Fruit fly (Drosophila melanogaster) whole organism, wandering third instar larva: ENCODE measurements around the gene Or33a.
A peak's percentile ranks its signal among the peaks of the same experiment; 100 is the strongest.

Experiments
- Abd-B ChIP-seq: fragments of >200 bp; optimal IDR thresholded peaks from 2 replicates; lab custom pipeline; 2017; ENCODE audit warnings: missing biosample characterization, missing genetic modification characterization
- CG32264 ChIP-seq: fragments of 200-800 bp; sonication (Bioruptor generic); optimal IDR thresholded peaks from 2 replicates; lab custom pipeline; 2016; ENCODE audit warnings: missing biosample characterization, missing genetic modification characterization
- CG9705 ChIP-seq: fragments of 200-800 bp; sonication (Bioruptor generic); optimal IDR thresholded peaks from 2 replicates; lab custom pipeline; 2018; ENCODE audit warnings: missing biosample characterization, mild to moderate bottlenecking, missing genetic modification characterization
- CrebA ChIP-seq: fragments of 200-800 bp; sonication (Bioruptor generic); optimal IDR thresholded peaks from 2 replicates; lab custom pipeline; 2016; ENCODE audit warnings: missing biosample characterization, mild to moderate bottlenecking, missing genetic modification characterization, borderline replicate concordance
- Dfd ChIP-seq: fragments of >200 bp; optimal IDR thresholded peaks from 2 replicates; lab custom pipeline; 2017; ENCODE audit warnings: missing biosample characterization, missing genetic modification characterization
- GATAd ChIP-seq: sonication (Bioruptor generic); optimal IDR thresholded peaks from 2 replicates; lab custom pipeline; 2016; ENCODE audit warnings: missing biosample characterization, missing genetic modification characterization
- HLH106 ChIP-seq: fragments of 200-800 bp; optimal IDR thresholded peaks from 3 replicates; lab custom pipeline; 2019; ENCODE audit warnings: missing biosample characterization, mild to moderate bottlenecking, missing genetic modification characterization, moderate library complexity
- Hnf4 ChIP-seq: fragments of 200-800 bp; sonication (Bioruptor generic); optimal IDR thresholded peaks from 2 replicates; lab custom pipeline; 2016; ENCODE audit warnings: missing biosample characterization, mild to moderate bottlenecking, missing genetic modification characterization
- Hr78 ChIP-seq: fragments of >200 bp; optimal IDR thresholded peaks from 2 replicates; lab custom pipeline; 2017; ENCODE audit warnings: missing biosample characterization, missing genetic modification characterization
- Hr83 ChIP-seq: fragments of 200-300 bp; sonication (Bioruptor generic); optimal IDR thresholded peaks from 2 replicates; lab custom pipeline; 2016; ENCODE audit warnings: missing biosample characterization, mild to moderate bottlenecking, missing genetic modification characterization, moderate library complexity; ENCODE audit not compliant: poor library complexity, severe bottlenecking
- Jra ChIP-seq: sonication (Bioruptor generic); optimal IDR thresholded peaks from 2 replicates; lab custom pipeline; 2016; ENCODE audit warnings: missing biosample characterization, missing genetic modification characterization
- Myc ChIP-seq: fragments of >200 bp; optimal IDR thresholded peaks from 2 replicates; lab custom pipeline; 2017
- N ChIP-seq: fragments of >200 bp; optimal IDR thresholded peaks from 2 replicates; lab custom pipeline; 2018; ENCODE audit warnings: missing biosample characterization, missing external identifiers, missing genetic modification characterization
- OdsH ChIP-seq: fragments of 200-800 bp; sonication (Bioruptor generic); optimal IDR thresholded peaks from 2 replicates; lab custom pipeline; 2016; ENCODE audit warnings: missing biosample characterization, mild to moderate bottlenecking, missing genetic modification characterization
- Rel ChIP-seq, 2 experiments: fragments of 200-800 bp; sonication (Bioruptor generic) in 1 of 2; optimal IDR thresholded peaks; 2 replicates in 1 of 2; 3 replicates in 1 of 2; lab custom pipeline; 2016 to 2019; ENCODE audit warnings: mild to moderate bottlenecking in 2 of 2, missing biosample characterization in 2 of 2, missing genetic modification characterization in 2 of 2, moderate library complexity in 1 of 2
- Sp1 ChIP-seq: fragments of 200-800 bp; sonication (Bioruptor generic); optimal IDR thresholded peaks from 3 replicates; lab custom pipeline; 2019; ENCODE audit warnings: missing biosample characterization, mild to moderate bottlenecking, missing genetic modification characterization, moderate library complexity
- Vsx2 ChIP-seq: fragments of 200-300, 225-300 bp; sonication (Bioruptor generic); optimal IDR thresholded peaks from 2 replicates; lab custom pipeline; 2018; ENCODE audit warnings: missing biosample characterization, missing genetic modification characterization; ENCODE audit not compliant: partially characterized antibody
- brk ChIP-seq: fragments of 200-800 bp; sonication (Bioruptor generic); optimal IDR thresholded peaks from 2 replicates; lab custom pipeline; 2016; ENCODE audit warnings: missing biosample characterization, mild to moderate bottlenecking, missing genetic modification characterization
- dl ChIP-seq, 2 experiments: fragments of 175-275, 200-275 bp in 1 of 2; fragments of 200-275 bp in 1 of 2; sonication (Bioruptor generic); optimal IDR thresholded peaks; lab custom pipeline; 2018; ENCODE audit warnings: mild to moderate bottlenecking in 2 of 2, missing biosample characterization in 2 of 2, missing genetic modification characterization in 2 of 2, moderate library complexity in 2 of 2; ENCODE audit not compliant: partially characterized antibody in 2 of 2, insufficient read depth in 1 of 2
- dmrt93B ChIP-seq: fragments of 200-800 bp; sonication (Bioruptor generic); optimal IDR thresholded peaks from 2 replicates; lab custom pipeline; 2018; ENCODE audit warnings: missing biosample characterization, mild to moderate bottlenecking, missing genetic modification characterization
- ey ChIP-seq: fragments of 200-800 bp; sonication (Bioruptor generic); optimal IDR thresholded peaks from 2 replicates; lab custom pipeline; 2016; ENCODE audit warnings: missing biosample characterization, missing genetic modification characterization
- foxo ChIP-seq, 2 experiments: fragments of 200-800 bp; sonication (Bioruptor generic); optimal IDR thresholded peaks; 2 replicates in 1 of 2; 3 replicates in 1 of 2; lab custom pipeline; 2016 to 2017; ENCODE audit warnings: missing biosample characterization in 2 of 2, missing genetic modification characterization in 2 of 2
- fru ChIP-seq: fragments of 200-800 bp; sonication (Bioruptor generic); optimal IDR thresholded peaks from 3 replicates; lab custom pipeline; 2016; ENCODE audit warnings: missing biosample characterization, mild to moderate bottlenecking, missing genetic modification characterization
- h ChIP-seq: fragments of 200-800 bp; sonication (Bioruptor generic); optimal IDR thresholded peaks from 3 replicates; lab custom pipeline; 2016; ENCODE audit warnings: missing biosample characterization, mild to moderate bottlenecking, missing genetic modification characterization
- jim ChIP-seq: fragments of 175-275, 200-325 bp; sonication (Bioruptor generic); optimal IDR thresholded peaks from 2 replicates; lab custom pipeline; 2016; ENCODE audit warnings: missing biosample characterization, mild to moderate bottlenecking, missing genetic modification characterization
- pan ChIP-seq: fragments of >200 bp; optimal IDR thresholded peaks from 2 replicates; lab custom pipeline; 2017
- psq ChIP-seq: fragments of 200-800 bp; sonication (Bioruptor generic); optimal IDR thresholded peaks from 3 replicates; lab custom pipeline; 2017; ENCODE audit warnings: missing biosample characterization, mild to moderate bottlenecking, missing genetic modification characterization, moderate library complexity
- sv ChIP-seq: fragments of 200-800 bp; sonication (Bioruptor generic); optimal IDR thresholded peaks from 3 replicates; lab custom pipeline; 2016; ENCODE audit warnings: missing biosample characterization, missing genetic modification characterization
- tai ChIP-seq: sonication (Bioruptor generic); optimal IDR thresholded peaks from 2 replicates; lab custom pipeline; 2016; ENCODE audit warnings: missing biosample characterization, missing genetic modification characterization
- usp ChIP-seq: fragments of >200 bp; optimal IDR thresholded peaks from 2 replicates; lab custom pipeline; 2017; ENCODE audit warnings: missing biosample characterization, missing genetic modification characterization
- woc ChIP-seq: sonication (Bioruptor generic); optimal IDR thresholded peaks from 2 replicates; lab custom pipeline; 2016; ENCODE audit warnings: missing biosample characterization, mild to moderate bottlenecking, missing genetic modification characterization

Or33a gene

DNA sequence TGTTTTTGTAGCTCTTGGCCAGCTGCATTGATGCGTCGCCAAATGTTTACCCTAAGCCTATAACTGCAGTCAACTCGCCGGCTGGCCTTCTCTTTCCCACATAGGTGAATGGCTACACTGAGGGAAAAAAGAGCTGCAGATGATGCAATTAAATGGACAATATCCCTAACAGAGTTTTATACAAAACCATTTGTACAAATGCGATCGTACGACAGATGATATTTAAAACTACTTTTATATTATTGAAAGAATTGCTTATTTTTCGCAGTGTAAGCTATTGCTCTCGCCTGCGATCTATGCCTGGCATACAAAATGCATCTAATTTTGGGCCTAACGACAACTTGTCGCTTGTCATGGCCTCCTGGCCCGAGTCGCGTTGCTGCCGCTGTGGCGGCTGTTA is 15.6 kb downstream of the Or33a start (continued):
- TF ChIP-seq Abd-B (GFP tag; lab: Kevin White, UChicago) = no peak
- TF ChIP-seq brk = no peak
- no peak for TF ChIP-seq GATAd (GFP tag; lab: Kevin White, UChicago)
- TF ChIP-seq, all 38 proteins: peak for 5

DNA sequence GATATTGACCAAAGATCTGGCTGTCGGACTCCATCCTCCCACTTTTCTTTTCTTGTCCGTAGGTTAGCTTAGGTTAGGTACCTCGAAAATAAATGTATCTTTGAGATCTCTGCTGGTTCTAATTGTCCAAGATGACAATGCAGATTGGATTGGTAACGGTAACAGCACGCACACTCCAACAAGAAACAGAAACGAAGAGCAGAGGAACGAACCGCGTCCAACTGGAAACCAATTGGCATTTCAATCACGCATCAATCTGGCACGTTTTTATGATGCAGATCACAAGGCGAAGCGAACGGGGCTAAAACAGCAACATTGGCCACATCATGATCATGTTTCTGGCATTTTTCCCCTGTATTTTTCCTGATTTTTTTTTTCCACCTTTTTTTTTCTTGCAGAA is 21.5 kb downstream of the Or33a start:
- TF ChIP-seq ey (GFP tag; lab: Kevin White, UChicago) = no peak
- TF ChIP-seq, all 38 proteins: peak for 0

DNA sequence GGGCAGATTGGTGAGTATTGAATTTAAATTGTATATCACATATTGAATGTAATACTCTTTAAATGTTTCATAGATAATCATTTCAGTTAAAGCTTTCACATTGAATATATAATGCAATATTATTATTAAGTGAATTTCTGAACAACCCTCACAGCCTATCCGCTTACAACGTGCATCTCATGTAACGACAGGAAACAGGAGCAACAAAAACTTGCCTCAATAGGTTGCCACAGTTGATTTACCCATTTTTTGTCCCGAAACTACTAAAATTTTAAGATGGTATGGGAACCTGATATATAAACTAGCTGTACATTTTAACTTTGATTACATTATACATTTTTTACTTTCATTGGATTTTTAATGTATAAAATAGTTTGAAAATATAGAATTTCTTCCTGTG is 24.4 kb downstream of the Or33a start:
- TF ChIP-seq dmrt93B (GFP tag; lab: Kevin White, UChicago) (no peak), brk (no peak), pan (lab: Kevin White, UChicago) (no peak), GATAd (GFP tag; lab: Kevin White, UChicago) (no peak), dl (GFP tag; optimal IDR thresholded peaks at IDR 0.05; lab: Kevin White, UChicago; ENCODE audit: insufficient read depth in 1 of 2, partially characterized antibody in 2 of 2) (no peak), CG32264 (GFP tag; lab: Kevin White, UChicago) (no peak)

DNA sequence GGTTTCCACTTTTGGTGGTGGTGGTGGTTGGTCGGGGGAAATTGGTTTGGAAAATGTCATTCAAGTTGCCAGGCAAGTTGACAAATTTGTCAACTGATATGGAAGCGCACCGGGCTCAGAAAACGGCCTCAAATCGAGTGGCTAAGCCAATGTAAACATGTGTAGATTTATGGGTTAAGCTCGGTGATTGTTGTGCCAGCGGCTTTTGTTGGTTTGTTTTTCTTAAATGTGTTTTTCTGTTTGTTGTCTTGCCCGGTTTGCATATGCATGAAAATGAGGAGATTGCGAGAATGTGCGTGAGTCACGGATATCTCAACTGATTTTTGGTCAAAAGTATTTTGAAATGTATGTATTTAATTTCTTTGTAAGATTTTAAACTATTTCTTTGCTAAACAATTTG is 26.6 kb downstream of the Or33a start:
- TF ChIP-seq OdsH (no peak), Hr78 (GFP tag; lab: Kevin White, UChicago) (no peak), Hr83 (no peak), woc (GFP tag; lab: Kevin White, UChicago) (no peak), Rel (GFP tag; optimal IDR thresholded peaks at IDR 0.05; lab: Kevin White, UChicago) (no peak), Rel (tag; optimal IDR thresholded peaks at IDR 0.05; lab: Kevin White, UChicago) (no peak), Abd-B (GFP tag; lab: Kevin White, UChicago) (no peak), Jra (GFP tag; lab: Kevin White, UChicago) (no peak), jim (GFP tag; lab: Kevin White, UChicago) (no peak), foxo (GFP tag; optimal IDR thresholded peaks at IDR 0.05; lab: Kevin White, UChicago) (no peak), h (no peak), sv (GFP tag; lab: Kevin White, UChicago) (no peak)
- TF ChIP-seq, all 38 proteins: peak for 0

DNA sequence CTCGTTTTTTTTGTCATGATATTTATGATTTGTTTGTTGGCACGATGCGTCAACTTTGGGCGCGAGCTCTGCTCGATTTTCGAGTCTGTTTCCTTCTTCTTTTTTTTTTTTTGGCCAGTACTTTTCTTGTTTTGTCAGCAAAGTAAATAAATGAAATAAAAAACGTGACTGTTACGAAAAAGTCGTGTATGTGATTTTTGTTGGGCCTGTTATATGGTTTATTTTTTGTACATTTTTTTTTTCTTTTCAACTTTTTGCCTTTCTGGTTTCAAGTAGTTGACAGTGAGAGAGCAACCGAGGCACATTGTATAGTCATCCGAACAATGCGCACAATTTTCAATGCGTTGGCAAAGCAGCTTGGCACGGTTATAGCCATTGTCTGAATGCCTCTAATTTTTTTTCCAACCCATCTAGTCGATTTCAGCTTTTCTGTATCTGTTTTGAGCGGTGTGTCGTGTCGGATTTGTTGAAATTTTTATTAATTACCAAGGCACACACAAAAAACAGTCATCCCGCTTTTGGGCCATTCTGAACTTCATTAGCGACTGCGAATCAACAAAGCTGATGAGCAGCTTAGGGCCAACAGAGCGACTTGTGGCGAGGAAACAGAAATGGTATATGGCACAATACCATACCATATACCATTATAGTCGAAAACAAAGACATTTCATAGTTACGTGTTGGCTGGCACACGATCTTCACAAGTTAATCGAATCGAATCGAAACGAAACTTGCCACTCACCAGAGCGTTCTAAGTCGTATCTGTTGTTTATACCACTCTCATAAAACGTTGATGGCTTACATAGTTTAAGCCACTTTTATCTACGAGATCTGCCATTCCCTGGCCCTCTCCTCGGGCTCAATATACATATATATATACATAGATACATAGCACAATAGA is 29.4 kb downstream of the Or33a start:
- TF ChIP-seq N (GFP tag; lab: Kevin White, UChicago) (no peak), usp (GFP tag; lab: Kevin White, UChicago) (no peak), woc (GFP tag; lab: Kevin White, UChicago) (no peak), h (no peak), Myc (no peak), dmrt93B (GFP tag; lab: Kevin White, UChicago) (no peak), Jra (GFP tag; lab: Kevin White, UChicago) (no peak), tai (no peak), Dfd (no peak), GATAd (GFP tag; lab: Kevin White, UChicago) (no peak)
- TF ChIP-seq, all 38 proteins: peak for 0

DNA sequence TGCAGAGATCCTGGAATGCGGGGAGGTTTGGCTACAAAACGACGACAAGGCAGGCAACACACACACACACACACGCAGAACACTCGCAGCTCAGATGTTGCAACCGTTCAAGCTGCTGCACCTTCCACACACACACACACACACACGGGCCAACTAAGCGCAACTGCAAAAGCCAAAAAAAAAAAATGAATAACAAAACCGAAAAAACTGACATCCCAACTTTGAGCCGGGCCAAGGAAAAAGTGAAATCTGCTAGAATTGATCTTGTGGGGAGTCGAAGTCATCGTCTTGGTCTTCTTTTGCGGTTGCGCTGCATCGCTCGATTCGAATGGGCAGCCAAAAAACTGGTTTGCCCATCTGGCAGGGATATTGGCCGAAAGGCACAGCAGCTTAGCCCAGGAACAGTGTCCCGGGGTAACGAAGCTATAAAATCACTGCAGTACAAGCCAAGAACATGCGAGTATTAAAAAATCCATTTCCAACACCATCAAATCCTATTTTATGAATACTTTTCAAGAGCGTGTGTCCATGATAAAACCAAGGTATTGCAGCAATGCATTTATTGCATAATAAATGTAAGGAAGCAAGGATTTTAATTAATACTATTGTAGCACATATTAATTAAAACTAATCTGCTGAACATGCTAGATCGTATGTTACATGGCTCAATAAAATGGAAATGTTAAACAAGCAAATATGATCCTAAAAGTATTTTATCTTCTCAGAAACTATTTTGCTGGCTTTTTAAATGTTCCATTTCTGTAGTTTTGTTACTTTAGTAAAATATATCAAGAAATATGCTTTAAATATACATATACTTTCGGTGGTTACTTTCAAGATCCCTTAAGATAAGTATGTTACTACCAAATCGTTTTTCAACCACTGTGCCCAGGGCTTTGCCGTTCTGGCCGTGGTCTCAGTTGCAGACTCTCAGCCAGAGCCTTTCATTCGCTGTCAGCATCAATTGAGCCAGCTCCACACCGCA is 31.6 kb downstream of the Or33a start:
- TF ChIP-seq Rel (GFP tag; optimal IDR thresholded peaks at IDR 0.05; lab: Kevin White, UChicago) (peak; percentile 61), Rel (tag; optimal IDR thresholded peaks at IDR 0.05; lab: Kevin White, UChicago) (no peak), Sp1 (GFP tag; lab: Kevin White, UChicago) (peak; percentile 26), Vsx2 (GFP tag; lab: Kevin White, UChicago) (peak; percentile 2), jim (GFP tag; lab: Kevin White, UChicago) (no peak), foxo (GFP tag; optimal IDR thresholded peaks at IDR 0.05; lab: Kevin White, UChicago) (peak in 1 of 2 experiments; percentile 41), CrebA (GFP tag; lab: Kevin White, UChicago) (peak; percentile 89), HLH106 (tag; lab: Kevin White, UChicago) (peak; percentile 41), woc (GFP tag; lab: Kevin White, UChicago) (peak; percentile 48), fru (peak; percentile 39), CG9705 (no peak), dmrt93B (GFP tag; lab: Kevin White, UChicago) (peak; percentile 12), Hnf4 (GFP tag; lab: Kevin White, UChicago) (no peak), psq (GFP tag; lab: Kevin White, UChicago) (peak; percentile 48)
- TF ChIP-seq, all 38 proteins: peak for 10
